Worm (Caenorhabditis elegans) whole organism, L1 larva: Measurements from ENCODE around the gene rpn-7.

ENCODE experiments used
- C16A3.4 ChIP-seq: fragments of 150-350 bp; optimal IDR thresholded peaks from 2 replicates; lab custom pipeline; 2014; ENCODE audit warnings: missing biosample characterization, missing genetic modification characterization
- aha-1 ChIP-seq: fragments of 150-350 bp; optimal IDR thresholded peaks from 2 replicates; lab custom pipeline; 2014; ENCODE audit warnings: missing biosample characterization, missing genetic modification characterization
- blmp-1 ChIP-seq: fragments of 150-350 bp; optimal IDR thresholded peaks from 2 replicates; lab custom pipeline; 2014; ENCODE audit warnings: missing biosample characterization, missing genetic modification characterization
- ceh-82 ChIP-seq, 3 experiments: fragments of 150-350 bp in 1 of 3; sonication (generic microtip) in 2 of 3; optimal IDR thresholded peaks; 2 replicates each; lab custom pipeline; 2014 to 2017; ENCODE audit warnings: missing biosample characterization in 3 of 3, missing genetic modification characterization in 3 of 3
- ceh-90 ChIP-seq: sonication (generic microtip); optimal IDR thresholded peaks from 2 replicates; lab custom pipeline; 2016; ENCODE audit warnings: missing genetic modification characterization, missing compliant biosample characterization
- ces-1 ChIP-seq: fragments of 150-350 bp; optimal IDR thresholded peaks from 2 replicates; lab custom pipeline; 2014; ENCODE audit warnings: missing biosample characterization, missing genetic modification reagents, missing genetic modification characterization
- dpl-1 ChIP-seq, 3 experiments: fragments of 150-350 bp in 2 of 3; sonication (generic microtip) in 1 of 3; optimal IDR thresholded peaks; 2 replicates each; lab custom pipeline; 2014 to 2017; ENCODE audit warnings: missing biosample characterization in 3 of 3, missing genetic modification characterization in 3 of 3, missing genetic modification reagents in 3 of 3
- dsc-1 ChIP-seq: sonication (generic microtip); optimal IDR thresholded peaks from 2 replicates; lab custom pipeline; 2016; ENCODE audit warnings: mild to moderate bottlenecking, missing genetic modification characterization, missing compliant biosample characterization
- efl-1 ChIP-seq, 4 experiments: fragments of 150-350 bp; optimal IDR thresholded peaks in 3 of 4; peaks in 1 of 4; 1 replicate in 1 of 4; 2 replicates in 3 of 4; lab custom pipeline; 2014; ENCODE audit warnings: missing biosample characterization in 2 of 4, missing genetic modification characterization in 2 of 4, missing genetic modification reagents in 2 of 4
- elt-2 ChIP-seq: sonication (generic microtip); optimal IDR thresholded peaks from 2 replicates; lab custom pipeline; 2016; ENCODE audit warnings: missing genetic modification characterization, mild to moderate bottlenecking, inconsistent platforms, missing compliant biosample characterization, missing genetic modification reagents
- elt-3 ChIP-seq, 6 experiments: fragments of 150-350 bp in 1 of 6; sonication (generic microtip); optimal IDR thresholded peaks; 2 replicates each; lab custom pipeline; 2017 to 2018; ENCODE audit warnings: missing biosample characterization in 6 of 6, missing genetic modification characterization in 6 of 6, inconsistent platforms in 1 of 6
- fkh-10 ChIP-seq: sonication (generic microtip); optimal IDR thresholded peaks from 2 replicates; lab custom pipeline; 2017; ENCODE audit warnings: missing biosample characterization, missing genetic modification reagents, missing genetic modification characterization
- fos-1 ChIP-seq: fragments of 150-350 bp; optimal IDR thresholded peaks from 2 replicates; lab custom pipeline; 2014; ENCODE audit warnings: missing biosample characterization, missing genetic modification characterization
- hlh-17 ChIP-seq: fragments of 200-800 bp; sonication (Bioruptor generic); optimal IDR thresholded peaks from 2 replicates; lab custom pipeline; 2018; ENCODE audit warnings: missing genetic modification characterization, mild to moderate bottlenecking, missing compliant biosample characterization, moderate library complexity, borderline replicate concordance
- irx-1 ChIP-seq: sonication (generic microtip); optimal IDR thresholded peaks from 2 replicates; lab custom pipeline; 2016; ENCODE audit warnings: missing genetic modification characterization, missing compliant biosample characterization
- jun-1 ChIP-seq: fragments of 150-350 bp; optimal IDR thresholded peaks from 2 replicates; lab custom pipeline; 2014; ENCODE audit warnings: missing biosample characterization, missing genetic modification reagents, missing genetic modification characterization
- lin-13 ChIP-seq: fragments of 150-350 bp; optimal IDR thresholded peaks from 2 replicates; lab custom pipeline; 2014; ENCODE audit warnings: missing biosample characterization, missing genetic modification reagents, missing genetic modification characterization
- lin-35 ChIP-seq, 2 experiments: fragments of 150-350 bp; optimal IDR thresholded peaks; 2 replicates each; lab custom pipeline; 2014; ENCODE audit warnings: missing biosample characterization in 2 of 2, missing genetic modification characterization in 2 of 2, missing genetic modification reagents in 2 of 2
- lsy-2 ChIP-seq, 2 experiments: fragments of 150-350 bp; optimal IDR thresholded peaks; 2 replicates each; lab custom pipeline; 2014; ENCODE audit warnings: missing biosample characterization in 2 of 2, missing genetic modification characterization in 2 of 2
- mab-9 ChIP-seq: fragments of 200-800 bp; sonication (Bioruptor generic); IDR thresholded peaks from 2 replicates; pipeline ENCODE4 v1.3.6; 2022; ENCODE audit warnings: missing genetic modification reagents, missing genetic modification characterization, missing compliant biosample characterization
- mdl-1 ChIP-seq, 2 experiments: fragments of 150-350 bp; optimal IDR thresholded peaks; 2 replicates each; lab custom pipeline; 2014 to 2017; ENCODE audit warnings: missing biosample characterization in 2 of 2, missing genetic modification characterization in 2 of 2, inconsistent platforms in 1 of 2
- nhr-20 ChIP-seq: sonication (generic microtip); optimal IDR thresholded peaks from 2 replicates; lab custom pipeline; 2016; ENCODE audit warnings: mild to moderate bottlenecking, missing genetic modification characterization, missing compliant biosample characterization
- nhr-28 ChIP-seq: fragments of 150-350 bp; optimal IDR thresholded peaks from 2 replicates; lab custom pipeline; 2014; ENCODE audit warnings: missing biosample characterization, missing genetic modification characterization
- nhr-47 ChIP-seq: sonication (generic microtip); optimal IDR thresholded peaks from 2 replicates; lab custom pipeline; 2016; ENCODE audit warnings: mild to moderate bottlenecking, missing genetic modification characterization, moderate library complexity, missing compliant biosample characterization
- nhr-71 ChIP-seq: sonication (generic microtip); optimal IDR thresholded peaks from 2 replicates; lab custom pipeline; 2016; ENCODE audit warnings: mild to moderate bottlenecking, missing genetic modification characterization, moderate library complexity, missing compliant biosample characterization
- nhr-85 ChIP-seq: sonication (generic microtip); peaks from one replicate; lab custom pipeline; 2016; ENCODE audit warnings: missing genetic modification characterization, inconsistent platforms, missing compliant biosample characterization
- rnt-1 ChIP-seq: sonication (generic microtip); optimal IDR thresholded peaks from 2 replicates; lab custom pipeline; 2016; ENCODE audit warnings: mild to moderate bottlenecking, missing genetic modification characterization, moderate library complexity, missing compliant biosample characterization
- skn-1 ChIP-seq: fragments of 150-350 bp; optimal IDR thresholded peaks from 2 replicates; lab custom pipeline; 2014; ENCODE audit warnings: missing biosample characterization, missing genetic modification characterization
- snu-23 ChIP-seq: sonication (generic microtip); optimal IDR thresholded peaks from 2 replicates; lab custom pipeline; 2016; ENCODE audit warnings: missing genetic modification characterization, missing compliant biosample characterization
- swsn-7 ChIP-seq: sonication (generic microtip); optimal IDR thresholded peaks from 2 replicates; lab custom pipeline; 2016; ENCODE audit warnings: missing genetic modification characterization, missing compliant biosample characterization
- unc-130 ChIP-seq: fragments of 150-350 bp; optimal IDR thresholded peaks from 2 replicates; lab custom pipeline; 2017; ENCODE audit warnings: missing biosample characterization, missing genetic modification characterization, inconsistent platforms
- unc-98 ChIP-seq: fragments of 200-800 bp; sonication (Bioruptor generic); IDR thresholded peaks from 2 replicates; pipeline ENCODE4 v1.3.6; 2022; ENCODE audit warnings: missing genetic modification characterization, missing compliant biosample characterization
- xbp-1 ChIP-seq: sonication (generic microtip); optimal IDR thresholded peaks from 2 replicates; lab custom pipeline; 2016; ENCODE audit warnings: missing genetic modification characterization, missing compliant biosample characterization
- zag-1 ChIP-seq: fragments of 150-350 bp; optimal IDR thresholded peaks from 2 replicates; lab custom pipeline; 2014; ENCODE audit warnings: missing biosample characterization, missing genetic modification characterization
- ztf-11 ChIP-seq, 2 experiments: sonication (generic microtip); optimal IDR thresholded peaks; 2 replicates each; lab custom pipeline; 2016 to 2017; ENCODE audit warnings: missing genetic modification characterization in 2 of 2, missing biosample characterization in 1 of 2, missing compliant biosample characterization in 1 of 2

The rpn-7 gene

DNA sequence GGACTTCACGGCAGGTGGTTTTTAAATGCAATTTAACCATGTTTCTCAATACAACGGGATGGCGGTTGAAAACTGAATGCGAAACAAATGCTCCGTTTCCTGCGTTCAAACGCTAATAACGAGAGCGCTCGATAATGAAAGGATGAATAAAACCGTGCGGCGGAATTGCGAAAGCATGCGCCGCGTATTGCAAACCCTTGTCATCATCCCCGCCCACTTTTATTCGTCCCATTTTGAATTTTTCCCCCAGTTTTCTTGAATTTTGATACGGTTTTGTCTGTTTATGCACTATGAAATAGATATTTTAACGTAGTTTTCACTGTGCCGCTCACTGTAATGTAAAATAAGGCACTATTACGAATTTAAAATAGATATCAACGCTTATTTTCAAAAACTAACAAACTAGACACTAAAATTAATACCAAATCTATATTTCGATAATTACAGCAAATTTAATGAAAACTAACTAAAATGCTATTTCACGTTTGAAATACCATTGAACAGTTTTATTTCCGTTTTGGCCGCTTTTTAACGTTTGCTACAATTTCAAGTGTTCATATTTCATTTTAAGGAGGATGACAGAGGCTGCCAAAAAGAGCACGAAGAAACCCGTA, at the start of gene rpn-7, which contains the start of gene F49C12.9:
Gene rpn-7, plus strand, starts transcription at position 564 of the 614 bp plus-strand sequence.
Gene F49C12.9, minus strand, starts transcription at position 148 of the 614 bp plus-strand sequence.
- TF ChIP-seq skn-1 (tag; lab: Kevin White, UChicago): peak; percentile 98
- TF ChIP-seq nhr-47: peak; percentile 37
- TF ChIP-seq snu-23 (GFP tag; lab: Kevin White, UChicago): peak; percentile 47
- peak; percentile 45 for TF ChIP-seq C16A3.4 (tag; lab: Kevin White, UChicago)
- peak; percentile 30 for TF ChIP-seq nhr-20 (tag; lab: Kevin White, UChicago)
- peak; percentile 37 for TF ChIP-seq swsn-7 (tag; lab: Kevin White, UChicago)
- TF ChIP-seq elt-2 (tag; lab: Kevin White, UChicago): peak; percentile 4
- peak; percentile 61 for TF ChIP-seq unc-130 (tag; lab: Kevin White, UChicago)
- TF ChIP-seq ces-1 (GFP tag; lab: Kevin White, UChicago): no peak
- TF ChIP-seq nhr-85: peak; percentile 69
- TF ChIP-seq aha-1 (tag; lab: Kevin White, UChicago): no peak
- TF ChIP-seq lsy-2 (tag; optimal IDR thresholded peaks at IDR 0.05; lab: Kevin White, UChicago): peak in 1 of 2 experiments; percentile 39
- peak; percentile 52 to 58 for TF ChIP-seq efl-1 (optimal IDR thresholded peaks at IDR 0.05; lab: Kevin White, UChicago)
- peak; percentile 36 to 94 for TF ChIP-seq efl-1 (GFP tag; optimal IDR thresholded peaks at IDR 0.05 in 1 of 2; lab: Kevin White, UChicago)
- TF ChIP-seq elt-3 (tag; optimal IDR thresholded peaks at IDR 0.05; lab: Kevin White, UChicago): no peak
- TF ChIP-seq irx-1 (tag; lab: Kevin White, UChicago): no peak
- TF ChIP-seq dsc-1 (tag; lab: Kevin White, UChicago): peak; percentile 7
- TF ChIP-seq mdl-1 (tag; optimal IDR thresholded peaks at IDR 0.05; lab: Kevin White, UChicago): peak in 1 of 2 experiments; percentile 20
- TF ChIP-seq nhr-71 (tag; lab: Kevin White, UChicago): peak; percentile 56
- TF ChIP-seq blmp-1: peak; percentile 25
- peak in 2 of 3 experiments; percentile 19 to 41 for TF ChIP-seq ceh-82 (tag; optimal IDR thresholded peaks at IDR 0.05; lab: Kevin White, UChicago)
- TF ChIP-seq lin-35 (GFP tag; optimal IDR thresholded peaks at IDR 0.05; lab: Kevin White, UChicago): peak; percentile 30 to 53
- no peak for TF ChIP-seq unc-98 (GFP tag; lab: Robert Waterston, UW)
- TF ChIP-seq dpl-1 (GFP tag; optimal IDR thresholded peaks at IDR 0.05; lab: Kevin White, UChicago): peak; percentile 11 to 48 (median 47)
- peak; percentile 36 for TF ChIP-seq xbp-1
- TF ChIP-seq rnt-1: peak; percentile 48

- TF ChIP-seq ceh-90 (tag; lab: Kevin White, UChicago) (no peak), blmp-1 (peak; percentile 56), nhr-85 (no peak), nhr-28 (tag; lab: Kevin White, UChicago) (no peak), snu-23 (GFP tag; lab: Kevin White, UChicago) (no peak)
Measured at ce11 chrIV:9267581-9267980, 48.9 kb upstream of the rpn-7 start.

ce11 chrIV:9268916-9269315, 47.5 kb upstream of the rpn-7 start:
- TF ChIP-seq efl-1 (optimal IDR thresholded peaks at IDR 0.05; lab: Kevin White, UChicago): no peak
- peak in 1 of 2 experiments; percentile 11 for TF ChIP-seq efl-1 (GFP tag; optimal IDR thresholded peaks at IDR 0.05 in 1 of 2; lab: Kevin White, UChicago)
- TF ChIP-seq ztf-11 (tag; optimal IDR thresholded peaks at IDR 0.05; lab: Kevin White, UChicago): peak in 1 of 2 experiments; percentile 28
- TF ChIP-seq jun-1 (tag; lab: Kevin White, UChicago): no peak

DNA sequence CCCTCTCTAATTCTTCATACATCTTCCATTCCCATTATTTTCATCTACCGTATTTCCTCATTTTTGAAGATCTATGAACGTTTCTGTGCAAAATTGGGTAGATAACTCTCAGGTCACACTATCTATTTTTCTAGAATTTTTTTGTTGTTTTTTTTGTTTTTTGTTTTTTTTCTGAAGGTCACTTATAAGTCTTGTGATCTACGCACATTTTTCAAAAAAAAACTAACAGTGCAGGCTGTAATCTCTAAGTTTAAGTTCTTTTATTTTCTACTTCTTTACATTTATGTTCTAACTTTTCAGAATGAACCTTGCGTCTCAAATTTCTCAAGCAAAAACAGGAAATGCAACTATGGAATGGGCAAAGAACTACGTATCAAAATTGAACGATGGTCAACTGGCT, 46.6 kb upstream of the rpn-7 start, which contains the start of gene flh-3:
Gene flh-3, plus strand, starts transcription at position 301 of the 400 bp plus-strand sequence.
- TF ChIP-seq dsc-1 (tag; lab: Kevin White, UChicago) (no peak), hlh-17 (GFP tag; lab: Kevin White, UChicago) (no peak), elt-2 (tag; lab: Kevin White, UChicago) (no peak), mab-9 (no peak), fkh-10 (GFP tag; lab: Kevin White, UChicago) (no peak), fos-1 (tag; lab: Kevin White, UChicago) (no peak), lin-13 (no peak), unc-98 (GFP tag; lab: Robert Waterston, UW) (no peak), nhr-85 (no peak), zag-1 (no peak)
